Fruit fly (Drosophila melanogaster): ENCODE measurements around the gene pira.

Gene pira

DNA sequence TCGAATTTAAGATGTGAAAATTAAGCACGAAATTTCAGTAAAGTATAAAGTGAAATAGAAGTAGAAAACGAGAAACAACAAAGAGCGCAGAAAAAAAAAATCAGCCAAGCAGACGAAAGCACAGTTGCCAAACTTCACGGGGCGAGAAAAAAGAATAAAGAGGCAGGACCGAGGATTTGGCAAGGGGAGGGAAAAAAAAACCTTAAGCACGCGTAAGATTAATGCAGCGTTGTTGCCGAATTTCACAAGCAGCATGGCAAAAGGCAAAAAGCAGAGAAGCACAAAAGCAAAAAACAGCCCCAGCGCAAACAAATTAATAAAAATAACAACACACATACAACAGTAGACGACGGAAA is 29.1 kb downstream of the pira start (continued):
- TF ChIP-seq chinmo (GFP tag; IDR thresholded peaks at IDR 0.05; ENCODE audit: partially characterized antibody), result peak; percentile 27; the same call in 1 of the 4 replicates
- TF ChIP-seq NFAT (GFP tag; IDR thresholded peaks at IDR 0.05), result no peak; the same call in 1 of the 2 replicates
- peak; percentile 25; the same call in 1 of the 2 replicates for TF ChIP-seq crol (GFP tag; IDR thresholded peaks at IDR 0.05)
- 0 out of 2 replicates have a peak, but pooled peaks have one; percentile 3 for TF ChIP-seq wdn (GFP tag; IDR thresholded peaks at IDR 0.05)
- peak; percentile 34; the same call in 1 of the 3 replicates for TF ChIP-seq otp (GFP tag; IDR thresholded peaks at IDR 0.05)
- peak; percentile 47; the same call in 1 of the 3 replicates for TF ChIP-seq Optix (GFP tag; IDR thresholded peaks at IDR 0.05)
- TF ChIP-seq Rx (GFP tag; IDR thresholded peaks at IDR 0.05), result peak; percentile 19; the same call in 1 of the 2 replicates
- no peak for TF ChIP-seq pan (optimal IDR thresholded peaks at IDR 0.05)
- peak in 1 of 2 experiments; percentile 19 for TF ChIP-seq pan (GFP tag; optimal IDR thresholded peaks at IDR 0.05 in 1 of 2, IDR thresholded peaks at IDR 0.05 in 1 of 2)
- TF ChIP-seq CG2202 (tag; optimal IDR thresholded peaks at IDR 0.05), result no peak
- no peak for TF ChIP-seq salm (tag; optimal IDR thresholded peaks at IDR 0.05)
- 0 out of 2 replicates have a peak, but pooled peaks have one; percentile 13 for TF ChIP-seq CG14441 (GFP tag; IDR thresholded peaks at IDR 0.05)

DNA sequence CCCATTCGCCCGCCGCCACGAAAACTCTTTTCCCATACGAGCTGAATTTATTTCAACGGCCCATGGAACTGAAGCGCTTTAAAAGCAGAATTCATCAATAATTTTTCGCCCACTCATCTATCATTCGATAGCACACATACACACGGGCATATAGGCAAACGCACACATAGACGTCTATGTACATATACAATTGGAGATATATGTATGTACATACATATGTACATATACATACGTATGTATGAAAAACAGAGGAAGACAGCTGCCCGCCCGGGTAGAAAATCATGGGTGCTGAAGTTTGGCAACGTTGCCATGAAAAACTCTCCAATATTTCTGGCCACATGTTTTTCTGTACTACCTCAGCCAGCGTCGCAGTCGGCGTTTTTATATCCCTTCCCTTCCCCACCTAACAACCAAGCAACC is 29.6 kb downstream of the pira start:
- peak; percentile 86 for TF ChIP-seq Adf1 (GFP tag; IDR thresholded peaks at IDR 0.05)
- peak; percentile 25 for TF ChIP-seq CG13894 (tag; optimal IDR thresholded peaks at IDR 0.05)
- TF ChIP-seq ash1 (GFP tag; optimal IDR thresholded peaks at IDR 0.05), result peak; percentile 10
- TF ChIP-seq twi (tag; optimal IDR thresholded peaks at IDR 0.05), result peak; percentile 51
- TF ChIP-seq CG34422 (GFP tag; IDR thresholded peaks at IDR 0.05), result peak; percentile 13; the same call in 1 of the 3 replicates
- TF ChIP-seq cg (GFP tag; optimal IDR thresholded peaks at IDR 0.05), result peak; percentile 86
- TF ChIP-seq chm (GFP tag; IDR thresholded peaks at IDR 0.05), result 0 out of 2 replicates have a peak, but pooled peaks have one; percentile 9
- peak in 1 of 2 experiments; percentile 23 for TF ChIP-seq Pdp1 (GFP tag; optimal IDR thresholded peaks at IDR 0.05)
- no peak for TF ChIP-seq CG8290 (GFP tag; optimal IDR thresholded peaks at IDR 0.05)
- peak in 1 of 2 experiments; percentile 9 for TF ChIP-seq CG8290 (tag; optimal IDR thresholded peaks at IDR 0.05)
- TF ChIP-seq Fer1 (GFP tag; optimal IDR thresholded peaks at IDR 0.05), result peak; percentile 1
- peak; percentile 42 for TF ChIP-seq lab (GFP tag; optimal IDR thresholded peaks at IDR 0.05)
- TF ChIP-seq pros (GFP tag; optimal IDR thresholded peaks at IDR 0.05), result peak; percentile 20
- TF ChIP-seq ci (GFP tag; IDR thresholded peaks at IDR 0.05), result peak; percentile 42; the same call in 1 of the 3 replicates
- TF ChIP-seq sd (tag; optimal IDR thresholded peaks at IDR 0.05), result peak; percentile 13
- TF ChIP-seq CG11247 (GFP tag; IDR thresholded peaks at IDR 0.05), result no peak
- no peak for TF ChIP-seq CG11085 (GFP tag; IDR thresholded peaks at IDR 0.05)
- TF ChIP-seq sr (GFP tag; IDR thresholded peaks at IDR 0.05), result peak; percentile 63; the same call in 2 of the 3 replicates
- peak; percentile 34 for TF ChIP-seq abd-A (tag; optimal IDR thresholded peaks at IDR 0.05)
- peak; percentile 55 for TF ChIP-seq mirr (GFP tag; optimal IDR thresholded peaks at IDR 0.05)
- peak; percentile 76 for TF ChIP-seq Med (GFP tag)
- no peak for TF ChIP-seq Bteb2 (GFP tag; optimal IDR thresholded peaks at IDR 0.05)
- TF ChIP-seq CG12769 (tag; optimal IDR thresholded peaks at IDR 0.05), result peak; percentile 39
- TF ChIP-seq CG3407 (GFP tag; optimal IDR thresholded peaks at IDR 0.05), result peak; percentile 99
- TF ChIP-seq row (GFP tag; IDR thresholded peaks at IDR 0.05), result peak; percentile 8; the same call in 1 of the 3 replicates
- no peak for TF ChIP-seq Rx (GFP tag; IDR thresholded peaks at IDR 0.05)
- no peak for TF ChIP-seq NC2α (GFP tag; optimal IDR thresholded peaks at IDR 0.05)
- peak; percentile 7; the same call in 1 of the 2 replicates for TF ChIP-seq onecut (GFP tag; IDR thresholded peaks at IDR 0.05)
- peak; percentile 63; the same call in 1 of the 3 replicates for TF ChIP-seq CG2199 (GFP tag; IDR thresholded peaks at IDR 0.05)
- TF ChIP-seq CG3838 (GFP tag; optimal IDR thresholded peaks at IDR 0.05), result no peak

Data from whole organism, embryonic.